Worm (Caenorhabditis elegans): Measurements from ENCODE around the gene ZK666.12.

ce11 chrII:10507906-10508305 lies 11.9 kb downstream of the ZK666.12 start:
- no peak for TF ChIP-seq ama-1 (optimal IDR thresholded peaks at IDR 0.05)
- no peak for TF ChIP-seq tra-4 (tag; optimal IDR thresholded peaks at IDR 0.05)
- TF ChIP-seq pes-1 (GFP tag; IDR thresholded peaks at IDR 0.05), result no peak
- no peak for TF ChIP-seq F13C5.2 (tag; optimal IDR thresholded peaks at IDR 0.05)
- TF ChIP-seq ceh-13 (GFP tag; optimal IDR thresholded peaks at IDR 0.05), result no peak
- TF ChIP-seq hmbx-1 (tag; optimal IDR thresholded peaks at IDR 0.05), result no peak
- no peak for TF ChIP-seq tbx-11 (GFP tag; IDR thresholded peaks at IDR 0.05)
